Fruit fly (Drosophila melanogaster): Measurements from ENCODE around the gene anchor.

Gene anchor

DNA sequence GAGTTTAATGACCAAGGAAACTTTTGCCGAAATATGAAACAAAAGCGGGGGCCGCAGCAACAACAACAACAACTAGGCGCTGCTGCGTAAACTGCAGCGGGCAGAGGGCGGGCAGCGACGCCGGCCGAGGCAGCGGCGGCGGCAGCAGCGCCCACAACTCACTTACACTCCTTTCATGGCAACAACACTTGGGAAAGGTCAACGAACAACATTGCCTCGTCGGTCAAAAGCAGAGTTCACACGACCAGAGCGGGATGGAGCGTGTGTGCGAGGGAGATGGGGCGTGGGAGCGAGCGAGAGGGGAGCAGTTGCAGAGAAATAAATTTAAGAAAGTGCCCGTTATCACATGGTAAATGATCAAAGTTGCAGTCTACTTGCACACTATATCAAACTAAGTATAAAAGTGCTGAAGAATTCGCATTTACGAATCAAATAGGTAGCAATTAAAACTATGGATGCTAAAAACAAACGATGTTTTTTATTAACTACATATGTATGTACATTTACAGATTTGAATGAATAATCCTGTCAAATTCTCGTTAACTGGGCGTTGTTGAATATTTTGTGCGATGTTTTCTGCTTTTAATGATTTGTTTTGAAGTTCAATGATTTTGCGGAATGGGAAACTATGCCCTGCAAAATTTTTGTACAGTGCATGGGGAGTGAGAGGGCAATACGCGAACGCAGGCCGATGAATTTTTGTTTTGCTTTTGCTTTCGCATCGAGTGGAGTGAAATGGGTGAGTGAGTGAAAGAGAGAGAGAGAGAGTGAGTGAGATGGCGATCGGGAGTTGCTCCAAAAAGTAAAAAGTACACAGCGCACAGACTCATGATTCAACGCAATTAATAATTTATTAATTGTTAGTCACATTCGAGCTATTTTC is 13.2 kb upstream of the anchor start:
- TF ChIP-seq Hr83 (GFP tag; optimal IDR thresholded peaks at IDR 0.05; ENCODE audit: poor library complexity, severe bottlenecking), result no peak
- TF ChIP-seq Rel (GFP tag; optimal IDR thresholded peaks at IDR 0.05), result no peak
- TF ChIP-seq Rel (tag; optimal IDR thresholded peaks at IDR 0.05), result no peak
- no peak for TF ChIP-seq usp (GFP tag; optimal IDR thresholded peaks at IDR 0.05)
- TF ChIP-seq tai (GFP tag; optimal IDR thresholded peaks at IDR 0.05), result peak; percentile 12
- peak; percentile 76 for TF ChIP-seq OdsH (GFP tag; optimal IDR thresholded peaks at IDR 0.05)
- peak; percentile 68 for TF ChIP-seq woc (GFP tag; optimal IDR thresholded peaks at IDR 0.05)
- TF ChIP-seq Sp1 (GFP tag; optimal IDR thresholded peaks at IDR 0.05), result peak; percentile 71
- peak; percentile 52 for TF ChIP-seq br (GFP tag; optimal IDR thresholded peaks at IDR 0.05)
- no peak for TF ChIP-seq Mio (GFP tag; optimal IDR thresholded peaks at IDR 0.05)
- peak; percentile 63 for TF ChIP-seq HLH106 (tag; optimal IDR thresholded peaks at IDR 0.05)
- peak; percentile 62 for TF ChIP-seq ey (GFP tag; optimal IDR thresholded peaks at IDR 0.05)
- TF ChIP-seq N (GFP tag; optimal IDR thresholded peaks at IDR 0.05), result no peak
- TF ChIP-seq CrebA (GFP tag; optimal IDR thresholded peaks at IDR 0.05; ENCODE audit: borderline replicate concordance), result no peak
- TF ChIP-seq dmrt93B (GFP tag; optimal IDR thresholded peaks at IDR 0.05), result peak; percentile 63
- peak; percentile 68 for TF ChIP-seq psq (GFP tag; optimal IDR thresholded peaks at IDR 0.05)
- TF ChIP-seq rgr (GFP tag; optimal IDR thresholded peaks at IDR 0.05), result peak; percentile 37
- peak; percentile 21 for TF ChIP-seq Hnf4 (GFP tag; optimal IDR thresholded peaks at IDR 0.05)
- peak; percentile 57 for TF ChIP-seq fru (GFP tag; optimal IDR thresholded peaks at IDR 0.05)
- TF ChIP-seq CG32264 (GFP tag; optimal IDR thresholded peaks at IDR 0.05), result peak; percentile 34
- TF ChIP-seq CG9705 (GFP tag; optimal IDR thresholded peaks at IDR 0.05), result peak; percentile 49
- TF ChIP-seq Jra (GFP tag; optimal IDR thresholded peaks at IDR 0.05), result no peak
- peak in 1 of 2 experiments; percentile 68 for TF ChIP-seq foxo (GFP tag; optimal IDR thresholded peaks at IDR 0.05)
- TF ChIP-seq h (GFP tag; optimal IDR thresholded peaks at IDR 0.05), result peak; percentile 60
- no peak for TF ChIP-seq sv (GFP tag; optimal IDR thresholded peaks at IDR 0.05)

dm6 chr3L:17609068-17609382 is 12.6 kb upstream of the anchor start:
- TF ChIP-seq usp (GFP tag; optimal IDR thresholded peaks at IDR 0.05) (no peak), brk (GFP tag; optimal IDR thresholded peaks at IDR 0.05) (no peak), h (GFP tag; optimal IDR thresholded peaks at IDR 0.05) (no peak), Rel (GFP tag; optimal IDR thresholded peaks at IDR 0.05) (no peak), Rel (tag; optimal IDR thresholded peaks at IDR 0.05) (peak; percentile 79)

DNA sequence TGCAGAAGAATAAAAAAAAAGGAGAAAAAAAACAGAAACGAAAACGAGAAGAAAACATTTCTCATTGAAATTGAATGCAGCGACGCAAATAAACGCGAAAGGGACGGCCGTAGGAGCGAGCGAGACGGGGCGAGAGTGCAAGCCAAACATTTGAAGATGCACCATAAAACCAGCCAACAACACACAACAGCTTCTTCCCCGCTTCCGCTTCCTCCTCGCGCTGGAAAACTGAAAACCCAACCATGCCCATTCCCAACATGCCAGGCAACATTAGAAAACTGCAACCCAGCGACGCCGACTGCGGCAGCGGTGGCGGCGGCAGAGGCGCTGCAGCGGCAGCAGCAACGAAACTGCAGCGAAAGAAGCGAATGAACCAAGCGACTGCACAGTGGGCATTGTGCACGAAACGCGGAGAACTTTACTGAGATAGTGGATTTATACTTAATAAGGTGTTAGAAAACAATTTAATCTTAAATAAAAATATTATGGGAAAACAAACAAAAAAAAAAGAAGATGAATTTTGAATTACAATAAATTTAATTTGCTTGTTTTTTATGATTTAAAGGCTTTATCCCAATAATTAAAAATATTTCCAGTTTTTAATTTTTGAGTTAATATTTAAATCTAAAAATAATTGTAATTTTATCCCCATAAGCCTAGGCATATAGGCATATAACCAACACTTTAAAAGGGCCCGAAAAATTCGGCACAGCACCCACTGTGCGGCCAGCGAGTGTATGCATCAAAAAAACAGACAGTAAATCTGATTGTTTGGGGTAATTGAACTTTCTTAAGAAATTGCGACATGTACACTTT is 10.5 kb upstream of the anchor start:
- TF ChIP-seq woc (GFP tag; optimal IDR thresholded peaks at IDR 0.05) (peak; percentile 67), HLH106 (tag; optimal IDR thresholded peaks at IDR 0.05) (peak; percentile 93), usp (GFP tag; optimal IDR thresholded peaks at IDR 0.05) (no peak), rgr (GFP tag; optimal IDR thresholded peaks at IDR 0.05) (peak; percentile 82), GATAd (GFP tag; optimal IDR thresholded peaks at IDR 0.05) (peak; percentile 28), CrebA (GFP tag; optimal IDR thresholded peaks at IDR 0.05; ENCODE audit: borderline replicate concordance) (no peak), ey (GFP tag; optimal IDR thresholded peaks at IDR 0.05) (peak; percentile 74), Dif (GFP tag; optimal IDR thresholded peaks at IDR 0.05; ENCODE audit: partially characterized antibody) (no peak), N (GFP tag; optimal IDR thresholded peaks at IDR 0.05) (no peak), tai (GFP tag; optimal IDR thresholded peaks at IDR 0.05) (no peak), sv (GFP tag; optimal IDR thresholded peaks at IDR 0.05) (peak; percentile 28), br (GFP tag; optimal IDR thresholded peaks at IDR 0.05) (peak; percentile 73), sage (GFP tag; optimal IDR thresholded peaks at IDR 0.05) (peak; percentile 74), psq (GFP tag; optimal IDR thresholded peaks at IDR 0.05) (peak; percentile 89), Mio (GFP tag; optimal IDR thresholded peaks at IDR 0.05) (peak; percentile 29), foxo (GFP tag; optimal IDR thresholded peaks at IDR 0.05) (peak; percentile 50 to 88), Vsx2 (GFP tag; optimal IDR thresholded peaks at IDR 0.05; ENCODE audit: partially characterized antibody) (no peak), Jra (GFP tag; optimal IDR thresholded peaks at IDR 0.05) (no peak), pan (optimal IDR thresholded peaks at IDR 0.05) (no peak), dl (GFP tag; optimal IDR thresholded peaks at IDR 0.05; ENCODE audit: insufficient read depth in 1 of 2, partially characterized antibody in 2 of 2) (no peak), Rel (GFP tag; optimal IDR thresholded peaks at IDR 0.05) (peak; percentile 24), Rel (tag; optimal IDR thresholded peaks at IDR 0.05) (no peak), Dfd (GFP tag; optimal IDR thresholded peaks at IDR 0.05) (peak; percentile 10), fru (GFP tag; optimal IDR thresholded peaks at IDR 0.05) (peak; percentile 73), dsf (GFP tag; optimal IDR thresholded peaks at IDR 0.05; ENCODE audit: borderline replicate concordance) (peak; percentile 34), Hnf4 (GFP tag; optimal IDR thresholded peaks at IDR 0.05) (peak; percentile 53), jim (GFP tag; optimal IDR thresholded peaks at IDR 0.05) (no peak), brk (GFP tag; optimal IDR thresholded peaks at IDR 0.05) (peak; percentile 21), dmrt93B (GFP tag; optimal IDR thresholded peaks at IDR 0.05) (peak; percentile 93), Abd-B (GFP tag; optimal IDR thresholded peaks at IDR 0.05) (no peak), CG32264 (GFP tag; optimal IDR thresholded peaks at IDR 0.05) (no peak), OdsH (GFP tag; optimal IDR thresholded peaks at IDR 0.05) (peak; percentile 88), Hr83 (GFP tag; optimal IDR thresholded peaks at IDR 0.05; ENCODE audit: poor library complexity, severe bottlenecking) (no peak), h (GFP tag; optimal IDR thresholded peaks at IDR 0.05) (peak; percentile 86), Sp1 (GFP tag; optimal IDR thresholded peaks at IDR 0.05) (peak; percentile 96), lola (GFP tag; optimal IDR thresholded peaks at IDR 0.05) (no peak), CG9705 (GFP tag; optimal IDR thresholded peaks at IDR 0.05) (peak; percentile 76), Hr78 (GFP tag; optimal IDR thresholded peaks at IDR 0.05) (no peak)
